Worm (Caenorhabditis elegans): ENCODE results near the gene ech-8.

DNA sequence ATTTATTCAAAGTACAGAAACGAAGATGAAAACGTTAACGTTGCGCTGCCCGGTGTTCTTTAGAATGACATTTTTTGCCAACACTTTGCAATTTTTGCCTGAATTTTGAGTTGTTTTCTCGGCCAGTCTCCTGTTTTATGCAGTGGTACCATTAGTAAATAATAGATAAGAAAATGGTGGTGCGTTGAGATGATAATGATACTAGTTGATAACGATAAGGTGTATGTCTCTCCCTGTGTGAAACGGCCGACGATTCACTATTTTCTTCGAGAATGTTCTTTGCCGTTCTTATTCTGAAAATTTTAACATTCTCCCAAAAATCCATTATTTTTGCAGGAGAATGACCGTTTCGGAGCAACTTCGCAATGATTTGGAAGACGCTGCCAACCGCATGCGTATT is 4.3 kb upstream of the ech-8 start, which contains the start of gene tkt-1:
- TF ChIP-seq dmd-4 (tag; optimal IDR thresholded peaks at IDR 0.05) (no peak), lsy-2 (tag; optimal IDR thresholded peaks at IDR 0.05) (no peak), blmp-1 (tag; optimal IDR thresholded peaks at IDR 0.05; ENCODE audit: insufficient read depth) (no peak)
